Fruit fly (Drosophila melanogaster) whole organism, embryonic: ENCODE results near the gene Cht5.

Experiments used
- Bdp1 ChIP-seq: fragments of 200-800 bp; sonication (Bioruptor generic); optimal IDR thresholded peaks from 3 replicates; lab custom pipeline; 2016; ENCODE audit warnings: missing biosample characterization, missing genetic modification characterization
- CG1233 ChIP-seq: fragments of 200-800 bp; sonication (Bioruptor generic); optimal IDR thresholded peaks from 4 replicates; lab custom pipeline; 2018; ENCODE audit warnings: missing biosample characterization, mild to moderate bottlenecking, missing genetic modification characterization
- CG14965 ChIP-seq: fragments of 200-800 bp; sonication (Bioruptor generic); optimal IDR thresholded peaks from 2 replicates; lab custom pipeline; 2016; ENCODE audit warnings: missing biosample characterization, missing genetic modification characterization, borderline replicate concordance
- CG15479 ChIP-seq: fragments of 200-800 bp; sonication (Bioruptor generic); optimal IDR thresholded peaks from 3 replicates; lab custom pipeline; 2019; ENCODE audit warnings: missing biosample characterization, mild to moderate bottlenecking, missing genetic modification characterization, moderate library complexity
- CG1602 ChIP-seq: fragments of 200-800 bp; sonication (Bioruptor generic); optimal IDR thresholded peaks from 3 replicates; lab custom pipeline; 2016; ENCODE audit warnings: missing biosample characterization, missing genetic modification characterization
- CG17361 ChIP-seq: fragments of 200-800 bp; sonication (Bioruptor generic); IDR thresholded peaks from 3 replicates; pipeline ENCODE4 v1.3.6; 2022; ENCODE audit warnings: missing biosample characterization, missing genetic modification characterization
- CG32532 ChIP-seq: fragments of 200-800 bp; sonication (Bioruptor generic); IDR thresholded peaks from 2 replicates; pipeline ENCODE4 v1.3.6; 2022; ENCODE audit warnings: missing biosample characterization, missing genetic modification characterization
- CG3726 ChIP-seq: fragments of 200-800 bp; sonication (Bioruptor generic); IDR thresholded peaks from 3 replicates; pipeline ENCODE4, ENCODE4 v1.3.6; 2022; ENCODE audit warnings: missing biosample characterization, missing genetic modification characterization
- CG4424 ChIP-seq: fragments of 200-800 bp; sonication (Bioruptor generic); optimal IDR thresholded peaks from 3 replicates; lab custom pipeline; 2016; ENCODE audit warnings: missing biosample characterization, missing genetic modification characterization
- CG6683 ChIP-seq: fragments of 200-800 bp; sonication (Bioruptor generic); optimal IDR thresholded peaks from 2 replicates; lab custom pipeline; 2017; ENCODE audit warnings: missing biosample characterization, mild to moderate bottlenecking, missing genetic modification characterization, missing genetic modification reagents
- CG9727 ChIP-seq: fragments of 200-800 bp; sonication (Bioruptor generic); optimal IDR thresholded peaks from 3 replicates; lab custom pipeline; 2017; ENCODE audit warnings: missing biosample characterization, mild to moderate bottlenecking, missing genetic modification characterization
- D ChIP-seq, 2 experiments: fragments of 200-800 bp in 1 of 2; fragments of >200 bp in 1 of 2; sonication (Bioruptor generic) in 1 of 2; optimal IDR thresholded peaks; 2 replicates in 1 of 2; 3 replicates in 1 of 2; lab custom pipeline; 2017; ENCODE audit warnings: mild to moderate bottlenecking in 1 of 2, missing biosample characterization in 1 of 2, missing genetic modification characterization in 1 of 2, missing genetic modification reagents in 1 of 2
- Deaf1 ChIP-seq: fragments of 200-800 bp; optimal IDR thresholded peaks from 3 replicates; lab custom pipeline; 2019; ENCODE audit warnings: missing biosample characterization, mild to moderate bottlenecking, missing genetic modification characterization, moderate library complexity
- Dp ChIP-seq: fragments of 200-800 bp; sonication (Bioruptor generic); optimal IDR thresholded peaks from 2 replicates; lab custom pipeline; 2018; ENCODE audit warnings: missing biosample characterization, mild to moderate bottlenecking, missing genetic modification characterization, moderate library complexity
- Drgx ChIP-seq: fragments of 200-800 bp; sonication (Bioruptor generic); IDR thresholded peaks from 2 replicates; pipeline ENCODE4 v1.3.6; 2022; ENCODE audit warnings: missing biosample characterization, missing genetic modification characterization
- Ets65A ChIP-seq: fragments of 200-800 bp; sonication (Bioruptor generic); peaks from one replicate; lab custom pipeline; 2016; ENCODE audit warnings: missing biosample characterization, missing genetic modification characterization
- Jarid2 ChIP-seq: fragments of 200-800 bp; sonication (Bioruptor generic); optimal IDR thresholded peaks from 3 replicates; lab custom pipeline; 2017; ENCODE audit warnings: mild to moderate bottlenecking, missing biosample characterization, missing genetic modification reagents, missing genetic modification characterization
- NC2α ChIP-seq: fragments of 200-800 bp; sonication (Bioruptor generic); optimal IDR thresholded peaks from 2 replicates; lab custom pipeline; 2016; ENCODE audit warnings: missing biosample characterization, missing genetic modification characterization
- Nf-YB ChIP-seq: fragments of 200-800 bp; sonication (Bioruptor generic); optimal IDR thresholded peaks from 3 replicates; lab custom pipeline; 2019; ENCODE audit warnings: missing biosample characterization, mild to moderate bottlenecking, missing genetic modification characterization, moderate library complexity
- Trl ChIP-seq, 3 experiments: fragments of >200 bp in 2 of 3; fragments of 200-800 bp in 1 of 3; sonication (Bioruptor generic) in 1 of 3; optimal IDR thresholded peaks; 2 replicates in 1 of 3; 3 replicates in 2 of 3; lab custom pipeline; 2016 to 2017; ENCODE audit warnings: missing biosample characterization in 1 of 3, missing genetic modification characterization in 1 of 3
- bsh ChIP-seq, 2 experiments: fragments of 200-800 bp; sonication (Bioruptor generic); optimal IDR thresholded peaks; 2 replicates each; lab custom pipeline; 2017 to 2018; ENCODE audit warnings: mild to moderate bottlenecking in 2 of 2, missing biosample characterization in 2 of 2, missing genetic modification characterization in 2 of 2, moderate library complexity in 1 of 2
- cad ChIP-seq: fragments of >200 bp; optimal IDR thresholded peaks from 2 replicates; lab custom pipeline; 2017; ENCODE audit warnings: missing biosample characterization, missing genetic modification characterization
- crol ChIP-seq: fragments of 200-800 bp; sonication (Bioruptor generic); IDR thresholded peaks from 2 replicates; pipeline ENCODE4 v1.3.6; 2022; ENCODE audit warnings: missing biosample characterization, missing genetic modification characterization
- dmrt99B ChIP-seq: fragments of 200-800 bp; sonication (Bioruptor generic); optimal IDR thresholded peaks from 2 replicates; lab custom pipeline; 2018; ENCODE audit warnings: missing biosample characterization, mild to moderate bottlenecking, missing genetic modification characterization, moderate library complexity
- eve ChIP-seq, 2 experiments: fragments of >200 bp; optimal IDR thresholded peaks; 2 replicates each; lab custom pipeline; 2017; ENCODE audit warnings: missing biosample characterization in 2 of 2, missing genetic modification characterization in 2 of 2
- gem ChIP-seq: fragments of 200-800 bp; sonication (Bioruptor generic); optimal IDR thresholded peaks from 2 replicates; lab custom pipeline; 2019; ENCODE audit warnings: missing biosample characterization, mild to moderate bottlenecking, missing genetic modification characterization, moderate library complexity
- grau ChIP-seq: fragments of 200-800 bp; optimal IDR thresholded peaks from 3 replicates; lab custom pipeline; 2019; ENCODE audit warnings: missing biosample characterization, mild to moderate bottlenecking, missing genetic modification characterization, moderate library complexity
- h ChIP-seq: fragments of >200 bp; optimal IDR thresholded peaks from 2 replicates; lab custom pipeline; 2017
- nmo ChIP-seq: fragments of 200-800 bp; sonication (Bioruptor generic); optimal IDR thresholded peaks from 2 replicates; lab custom pipeline; 2018; ENCODE audit warnings: missing biosample characterization, mild to moderate bottlenecking, missing genetic modification characterization, moderate library complexity
- run ChIP-seq: fragments of 200-800 bp; sonication (Bioruptor generic); optimal IDR thresholded peaks from 3 replicates; lab custom pipeline; 2018; ENCODE audit warnings: missing biosample characterization, mild to moderate bottlenecking, missing genetic modification characterization
- sens ChIP-seq: fragments of 200-800 bp; sonication (Bioruptor generic); peaks from one replicate; lab custom pipeline; 2016; ENCODE audit warnings: missing biosample characterization, missing genetic modification characterization
- sr ChIP-seq: fragments of 200-800 bp; sonication (Bioruptor generic); IDR thresholded peaks from 3 replicates; pipeline ENCODE4 v1.3.6; 2022; ENCODE audit warnings: missing biosample characterization, missing genetic modification characterization
- tll ChIP-seq, 2 experiments: fragments of 200-800 bp in 1 of 2; fragments of >200 bp in 1 of 2; sonication (Bioruptor generic) in 1 of 2; optimal IDR thresholded peaks; 2 replicates each; lab custom pipeline; 2017 to 2019; ENCODE audit warnings: missing biosample characterization in 2 of 2, missing genetic modification characterization in 2 of 2, mild to moderate bottlenecking in 1 of 2, moderate library complexity in 1 of 2
- twi ChIP-seq: fragments of 200-800 bp; optimal IDR thresholded peaks from 2 replicates; lab custom pipeline; 2019; ENCODE audit warnings: missing biosample characterization, mild to moderate bottlenecking, missing genetic modification characterization, moderate library complexity
- vvl ChIP-seq: fragments of 200-800 bp; sonication (Bioruptor generic); IDR thresholded peaks from 2 replicates; pipeline ENCODE4 v1.3.6; 2022; ENCODE audit warnings: missing biosample characterization, missing genetic modification characterization
- yki ChIP-seq: fragments of >200 bp; optimal IDR thresholded peaks from 3 replicates; lab custom pipeline; 2018
- zen ChIP-seq: fragments of 200-800 bp; sonication (Bioruptor generic); optimal IDR thresholded peaks from 3 replicates; lab custom pipeline; 2018; ENCODE audit warnings: missing biosample characterization, mild to moderate bottlenecking, missing genetic modification characterization, moderate library complexity

The Cht5 gene

dm6 chr3R:13806710-13807093 is 39.4 kb downstream of the Cht5 start (continued):
- TF ChIP-seq eve (GFP tag; optimal IDR thresholded peaks at IDR 0.05; lab: Kevin White, UChicago): peak in 1 of 2 experiments; percentile 46
- TF ChIP-seq Dp (GFP tag; lab: Kevin White, UChicago): no peak
- no peak for TF ChIP-seq Bdp1
- TF ChIP-seq CG6683 (GFP tag; lab: Kevin White, UChicago): no peak
- TF ChIP-seq CG1602 (GFP tag; lab: Kevin White, UChicago): no peak
- TF ChIP-seq grau (tag; lab: Kevin White, UChicago): no peak
- TF ChIP-seq dmrt99B (tag; lab: Kevin White, UChicago): peak; percentile 29
- TF ChIP-seq Trl (optimal IDR thresholded peaks at IDR 0.05; lab: Kevin White, UChicago): no peak
- no peak for TF ChIP-seq Trl (GFP tag; optimal IDR thresholded peaks at IDR 0.05; lab: Kevin White, UChicago)
- no peak for TF ChIP-seq Nf-YB
- TF ChIP-seq CG3726 (GFP tag; lab: Robert Waterston, UW): no peak
- no peak for TF ChIP-seq yki
- no peak for TF ChIP-seq Jarid2 (GFP tag; lab: Kevin White, UChicago)

dm6 chr3R:13807330-13807729 is 40.0 kb downstream of the Cht5 start:
- peak; percentile 59 for TF ChIP-seq crol
- peak; percentile 26 for TF ChIP-seq Ets65A (GFP tag; lab: Kevin White, UChicago)
- TF ChIP-seq vvl (GFP tag; lab: Robert Waterston, UW): no peak

- TF ChIP-seq Drgx (0 out of 2 replicates have a peak, but pooled peaks have one; percentile 45), sens (peak; percentile 42), sr (GFP tag; lab: Robert Waterston, UW) (no peak), CG32532 (no peak), CG17361 (GFP tag; lab: Robert Waterston, UW) (0 out of 3 replicates have a peak, but pooled peaks have one; percentile 18), nmo (GFP tag; lab: Kevin White, UChicago) (peak; percentile 14), D (optimal IDR thresholded peaks at IDR 0.05; lab: Kevin White, UChicago) (no peak), D (GFP tag; optimal IDR thresholded peaks at IDR 0.05; lab: Kevin White, UChicago) (no peak), bsh (GFP tag; optimal IDR thresholded peaks at IDR 0.05; lab: Kevin White, UChicago) (peak in 1 of 2 experiments; percentile 38), CG14965 (GFP tag; lab: Kevin White, UChicago) (no peak), run (tag; lab: Kevin White, UChicago) (no peak)
These were observed 40.6 kb downstream of the Cht5 start for dm6 chr3R:13807906-13808305.

- TF ChIP-seq Deaf1 (tag; lab: Kevin White, UChicago) (no peak), CG15479 (GFP tag; lab: Kevin White, UChicago) (peak; percentile 79), CG14965 (GFP tag; lab: Kevin White, UChicago) (no peak), twi (tag; lab: Kevin White, UChicago) (peak; percentile 76)
These were observed 41.9 kb downstream of the Cht5 start for dm6 chr3R:13809261-13809660.

DNA sequence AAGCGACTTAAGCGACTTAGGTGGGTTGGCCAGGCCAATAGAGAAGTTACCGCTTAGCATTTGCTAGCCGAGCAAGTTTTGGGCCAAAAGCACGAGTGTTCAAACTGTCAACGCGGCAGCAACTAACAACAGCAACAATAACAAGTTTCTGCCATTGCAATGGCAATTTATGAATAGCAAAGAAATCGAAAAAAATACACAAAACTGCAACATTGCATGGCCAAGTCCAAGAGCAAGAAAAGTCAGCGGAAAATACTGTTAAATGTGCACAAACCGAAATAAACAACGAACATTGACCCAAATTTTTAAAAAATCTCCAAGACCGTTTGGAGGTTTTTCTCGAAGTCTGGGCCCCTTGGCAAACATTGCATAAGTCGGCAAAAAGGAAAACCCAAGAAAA is 43.0 kb downstream of the Cht5 start:
- TF ChIP-seq NC2α (GFP tag; lab: Kevin White, UChicago): no peak
- no peak for TF ChIP-seq gem
- no peak for TF ChIP-seq CG9727 (GFP tag; lab: Kevin White, UChicago)

DNA sequence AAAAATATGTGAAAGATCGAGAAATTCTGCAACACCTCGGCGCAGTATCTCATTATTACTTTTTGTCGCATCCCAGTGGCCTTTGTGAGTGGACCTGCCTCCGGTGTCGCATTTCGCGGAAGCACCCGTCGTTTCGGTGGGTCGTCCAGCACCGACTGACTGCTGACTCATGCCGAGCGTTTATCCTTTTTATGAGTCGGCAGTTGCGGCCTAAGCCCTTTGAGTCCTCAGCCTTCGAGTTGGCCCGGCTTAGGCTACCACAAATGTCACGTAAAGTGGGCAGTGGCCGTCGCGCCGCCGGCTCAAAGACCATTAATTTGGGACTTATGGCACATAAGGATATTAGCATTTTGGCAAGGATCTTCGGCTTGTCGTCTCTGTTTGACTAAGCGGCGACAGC is 44.4 kb downstream of the Cht5 start:
- TF ChIP-seq tll (GFP tag; optimal IDR thresholded peaks at IDR 0.05; lab: Kevin White, UChicago): peak in 1 of 2 experiments; percentile 95
- TF ChIP-seq CG4424 (GFP tag; lab: Kevin White, UChicago): no peak
- no peak for TF ChIP-seq CG1233 (GFP tag; lab: Kevin White, UChicago)
- no peak for TF ChIP-seq h
- peak; percentile 60 for TF ChIP-seq cad (GFP tag; lab: Kevin White, UChicago)
- TF ChIP-seq zen (tag; lab: Kevin White, UChicago): peak; percentile 94
